Fruit fly (Drosophila melanogaster) whole organism, prepupa: ENCODE data around the gene CG14915.

Source experiments
- Blimp-1 ChIP-seq: fragments of 200-800 bp; sonication (Bioruptor generic); optimal IDR thresholded peaks from 3 replicates; lab custom pipeline; 2017; ENCODE audit warnings: missing biosample characterization, missing genetic modification characterization, mild to moderate bottlenecking, moderate library complexity, missing genetic modification reagents
- CG11294 ChIP-seq: fragments of 200-800 bp; sonication (Bioruptor generic); IDR thresholded peaks from 2 replicates; pipeline ENCODE4 v1.3.6; 2022; ENCODE audit warnings: missing biosample characterization, missing genetic modification characterization
- CG15336 ChIP-seq: fragments of 200-800 bp; sonication (Bioruptor generic); IDR thresholded peaks from 2 replicates; pipeline ENCODE4 v1.3.6; 2022; ENCODE audit warnings: missing biosample characterization, missing genetic modification characterization
- CG1621 ChIP-seq: fragments of 200-800 bp; sonication (Bioruptor generic); optimal IDR thresholded peaks from 3 replicates; lab custom pipeline; 2018; ENCODE audit warnings: missing biosample characterization, mild to moderate bottlenecking, missing genetic modification characterization
- CG16779 ChIP-seq: fragments of 200-800 bp; sonication (Bioruptor generic); optimal IDR thresholded peaks from 3 replicates; lab custom pipeline; 2017; ENCODE audit warnings: missing biosample characterization, mild to moderate bottlenecking, missing genetic modification characterization
- CG3032 ChIP-seq: fragments of 200-800 bp; optimal IDR thresholded peaks from 2 replicates; lab custom pipeline; 2019; ENCODE audit warnings: missing biosample characterization, mild to moderate bottlenecking, missing genetic modification characterization, moderate library complexity
- CG32006 ChIP-seq: fragments of 200-800 bp; sonication (Bioruptor generic); optimal IDR thresholded peaks from 3 replicates; lab custom pipeline; 2017; ENCODE audit warnings: missing biosample characterization, mild to moderate bottlenecking, missing genetic modification characterization
- CG34406 ChIP-seq: fragments of 200-800 bp; sonication (Bioruptor generic); optimal IDR thresholded peaks from 3 replicates; lab custom pipeline; 2016; ENCODE audit warnings: missing biosample characterization, missing genetic modification characterization
- CG4318 ChIP-seq: fragments of 200-800 bp; sonication (Bioruptor generic); optimal IDR thresholded peaks from 3 replicates; lab custom pipeline; 2017; ENCODE audit warnings: missing biosample characterization, mild to moderate bottlenecking, missing genetic modification characterization
- CG6163 ChIP-seq: fragments of 200-800 bp; sonication (Bioruptor generic); IDR thresholded peaks from 3 replicates; pipeline ENCODE4 v1.3.6; 2022; ENCODE audit warnings: missing biosample characterization, missing genetic modification characterization
- CG6276 ChIP-seq: fragments of 200-800 bp; sonication (Bioruptor generic); optimal IDR thresholded peaks from 2 replicates; lab custom pipeline; 2017; ENCODE audit warnings: missing biosample characterization, mild to moderate bottlenecking, missing genetic modification characterization
- CG6792 ChIP-seq: fragments of 200-800 bp; sonication (Bioruptor generic); optimal IDR thresholded peaks from 3 replicates; lab custom pipeline; 2016; ENCODE audit warnings: missing biosample characterization, missing genetic modification characterization
- CG6808 ChIP-seq: fragments of 200-800 bp; sonication (Bioruptor generic); optimal IDR thresholded peaks from 3 replicates; lab custom pipeline; 2017; ENCODE audit warnings: missing biosample characterization, missing genetic modification characterization, mild to moderate bottlenecking, moderate library complexity, missing genetic modification reagents
- CG7368 ChIP-seq: fragments of 200-800 bp; sonication (Bioruptor generic); optimal IDR thresholded peaks from 3 replicates; lab custom pipeline; 2016; ENCODE audit warnings: missing biosample characterization, missing genetic modification characterization
- CG8319 ChIP-seq: fragments of 200-800 bp; sonication (Bioruptor generic); optimal IDR thresholded peaks from 3 replicates; lab custom pipeline; 2016; ENCODE audit warnings: missing biosample characterization, missing genetic modification characterization
- CG8632 ChIP-seq: fragments of 200-800 bp; sonication (Bioruptor generic); optimal IDR thresholded peaks from 3 replicates; lab custom pipeline; 2016; ENCODE audit warnings: missing biosample characterization, missing genetic modification characterization
- CG9139 ChIP-seq: fragments of 200-800 bp; sonication (Bioruptor generic); optimal IDR thresholded peaks from 3 replicates; lab custom pipeline; 2017; ENCODE audit warnings: missing biosample characterization, mild to moderate bottlenecking, missing genetic modification characterization
- Eip75B ChIP-seq: fragments of 200-800 bp; sonication (Bioruptor generic); optimal IDR thresholded peaks from 3 replicates; lab custom pipeline; 2016; ENCODE audit warnings: missing biosample characterization, missing genetic modification characterization
- Eip78C ChIP-seq: fragments of 200-800 bp; sonication (Bioruptor generic); peaks from one replicate; lab custom pipeline; 2016; ENCODE audit warnings: missing biosample characterization, missing genetic modification characterization
- Ets21C ChIP-seq: fragments of 200-800 bp; sonication (Bioruptor generic); optimal IDR thresholded peaks from 3 replicates; lab custom pipeline; 2016; ENCODE audit warnings: missing biosample characterization, missing genetic modification characterization
- Gug ChIP-seq: fragments of 200-800 bp; sonication (Bioruptor generic); IDR thresholded peaks from 2 replicates; pipeline ENCODE4 v1.3.6; 2022; ENCODE audit warnings: missing biosample characterization, missing genetic modification characterization
- Hr38 ChIP-seq: sonication (Bioruptor generic); optimal IDR thresholded peaks from 2 replicates; lab custom pipeline; 2016; ENCODE audit warnings: missing biosample characterization, missing genetic modification characterization
- Hr39 ChIP-seq: fragments of 200-800 bp; sonication (Bioruptor generic); optimal IDR thresholded peaks from 2 replicates; lab custom pipeline; 2016; ENCODE audit warnings: missing biosample characterization, missing genetic modification characterization
- Hr4 ChIP-seq: fragments of 200-800 bp; sonication (Bioruptor generic); optimal IDR thresholded peaks from 3 replicates; lab custom pipeline; 2016; ENCODE audit warnings: missing biosample characterization, missing genetic modification characterization
- Smox ChIP-seq: fragments of 200-800 bp; sonication (Bioruptor generic); optimal IDR thresholded peaks from 3 replicates; lab custom pipeline; 2016; ENCODE audit warnings: missing biosample characterization, missing genetic modification characterization
- Sox14 ChIP-seq: fragments of 200-800 bp; sonication (Bioruptor generic); optimal IDR thresholded peaks from 3 replicates; lab custom pipeline; 2016; ENCODE audit warnings: missing biosample characterization, missing genetic modification characterization
- Sox15 ChIP-seq: fragments of 200-800 bp; sonication (Bioruptor generic); optimal IDR thresholded peaks from 3 replicates; lab custom pipeline; 2016; ENCODE audit warnings: missing biosample characterization, missing genetic modification characterization
- achi ChIP-seq: fragments of 200-800 bp; sonication (Bioruptor generic); optimal IDR thresholded peaks from 3 replicates; lab custom pipeline; 2016; ENCODE audit warnings: missing biosample characterization, missing genetic modification characterization
- acj6 ChIP-seq: fragments of 200-800 bp; sonication (Bioruptor generic); optimal IDR thresholded peaks from 3 replicates; lab custom pipeline; 2016; ENCODE audit warnings: missing biosample characterization, missing genetic modification characterization
- cyc ChIP-seq: fragments of 200-800 bp; sonication (Bioruptor generic); optimal IDR thresholded peaks from 3 replicates; lab custom pipeline; 2016; ENCODE audit warnings: missing biosample characterization, missing genetic modification characterization
- dsx ChIP-seq: fragments of 200-800 bp; optimal IDR thresholded peaks from 3 replicates; lab custom pipeline; 2019; ENCODE audit warnings: missing biosample characterization, mild to moderate bottlenecking, missing genetic modification characterization, moderate library complexity; ENCODE audit not compliant: poor library complexity, severe bottlenecking
- eg ChIP-seq: fragments of 200-800 bp; sonication (Bioruptor generic); IDR thresholded peaks from 3 replicates; pipeline ENCODE4 v1.3.6; 2022; ENCODE audit warnings: missing biosample characterization, missing genetic modification characterization
- esn ChIP-seq: fragments of 200-800 bp; sonication (Bioruptor generic); optimal IDR thresholded peaks from 2 replicates; lab custom pipeline; 2016; ENCODE audit warnings: missing biosample characterization, mild to moderate bottlenecking, missing genetic modification characterization, moderate library complexity
- fd59A ChIP-seq: fragments of 200-800 bp; sonication (Bioruptor generic); optimal IDR thresholded peaks from 2 replicates; lab custom pipeline; 2017; ENCODE audit warnings: missing biosample characterization, mild to moderate bottlenecking, missing genetic modification characterization, missing genetic modification reagents
- lz ChIP-seq: fragments of 200-800 bp; sonication (Bioruptor generic); optimal IDR thresholded peaks from 3 replicates; lab custom pipeline; 2016; ENCODE audit warnings: missing biosample characterization, missing genetic modification characterization
- pdm3 ChIP-seq: fragments of 200-800 bp; sonication (Bioruptor generic); optimal IDR thresholded peaks from 3 replicates; lab custom pipeline; 2016; ENCODE audit warnings: missing biosample characterization, missing genetic modification characterization
- salr ChIP-seq, 2 experiments: fragments of 200-800 bp; sonication (Bioruptor generic); optimal IDR thresholded peaks; 3 replicates each; lab custom pipeline; 2016 to 2018; ENCODE audit warnings: missing biosample characterization in 2 of 2, missing genetic modification characterization in 2 of 2, mild to moderate bottlenecking in 1 of 2
- spab ChIP-seq: fragments of 200-800 bp; sonication (Bioruptor generic); optimal IDR thresholded peaks from 2 replicates; lab custom pipeline; 2017; ENCODE audit warnings: missing biosample characterization, mild to moderate bottlenecking, missing genetic modification characterization, missing genetic modification reagents
- ss ChIP-seq, 2 experiments: fragments of 200-800 bp; sonication (Bioruptor generic); optimal IDR thresholded peaks; 2 replicates in 1 of 2; 3 replicates in 1 of 2; lab custom pipeline; 2017 to 2018; ENCODE audit warnings: mild to moderate bottlenecking in 2 of 2, missing biosample characterization in 2 of 2, missing genetic modification characterization in 2 of 2, moderate library complexity in 1 of 2
- svp ChIP-seq: fragments of 200-800 bp; sonication (Bioruptor generic); peaks from one replicate; lab custom pipeline; 2016; ENCODE audit warnings: missing biosample characterization, missing genetic modification characterization

The CG14915 gene

DNA sequence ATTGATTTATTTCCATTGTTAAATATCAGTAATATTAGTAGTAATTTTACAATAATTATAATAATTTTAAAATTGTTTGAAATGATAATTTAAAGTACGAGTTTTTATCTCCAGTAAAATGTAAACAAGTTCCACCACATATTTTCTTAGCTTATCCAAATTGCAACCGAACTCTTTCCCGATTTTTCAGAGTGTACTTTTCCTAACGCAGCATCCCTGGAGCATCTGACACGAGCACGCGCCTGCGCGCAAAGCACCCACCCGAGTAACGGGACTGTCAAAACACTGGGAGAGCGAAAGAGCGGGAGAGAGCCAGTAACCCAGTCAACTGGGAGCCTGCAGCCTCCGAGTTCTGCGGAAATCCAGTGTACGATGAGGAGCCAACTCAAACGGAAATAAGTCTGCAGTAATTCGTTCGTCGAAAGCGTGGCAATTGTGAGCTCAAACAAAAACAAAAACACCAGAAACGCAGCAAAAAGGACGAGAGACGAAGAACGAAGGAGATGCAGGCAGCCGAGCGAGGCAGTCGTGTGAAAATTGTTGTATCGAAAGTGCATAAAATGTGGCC lies 15.6 kb downstream of the CG14915 start, which contains the start of gene CG16854:
TSS of gene CG16854 (plus strand) at position 365 of the 568 bp plus-strand sequence.
- no peak for TF ChIP-seq CG9139 (GFP tag; lab: Kevin White, UChicago)
- no peak for TF ChIP-seq pdm3 (GFP tag; lab: Kevin White, UChicago)
- TF ChIP-seq Eip78C, result no peak
- no peak for TF ChIP-seq spab (GFP tag; lab: Kevin White, UChicago)
- TF ChIP-seq CG8632 (GFP tag; lab: Kevin White, UChicago), result no peak
- TF ChIP-seq Blimp-1 (GFP tag; lab: Kevin White, UChicago), result no peak
- TF ChIP-seq achi (GFP tag; lab: Kevin White, UChicago), result no peak
- no peak for TF ChIP-seq CG34406
- no peak for TF ChIP-seq CG4318 (GFP tag; lab: Kevin White, UChicago)
- no peak for TF ChIP-seq CG7368 (GFP tag; lab: Kevin White, UChicago)
- no peak for TF ChIP-seq fd59A
- no peak for TF ChIP-seq Hr4 (GFP tag; lab: Kevin White, UChicago)
- TF ChIP-seq CG6276 (GFP tag; lab: Kevin White, UChicago), result no peak

DNA sequence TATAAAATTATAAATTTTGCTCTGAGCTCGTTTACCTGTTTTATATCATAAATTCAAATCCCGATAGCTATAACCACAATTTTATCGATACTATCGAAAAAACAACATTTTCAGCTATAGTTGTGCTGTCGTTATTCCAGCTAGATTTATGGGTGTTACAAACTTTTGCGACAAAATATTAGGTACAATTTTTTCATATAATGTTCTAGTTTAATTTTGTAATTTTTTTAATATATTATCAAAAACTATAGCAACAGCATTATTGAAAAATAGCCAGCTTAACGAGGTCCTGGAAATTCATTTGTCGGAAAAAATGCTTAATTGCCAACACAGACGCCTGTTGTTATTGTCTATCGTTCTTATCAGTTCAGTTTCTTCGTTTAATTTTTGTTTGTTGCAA lies 20.3 kb downstream of the CG14915 start, which contains the start of gene Wdr59:
TSS of gene Wdr59 (plus strand) at position 334 of the 400 bp plus-strand sequence.
- TF ChIP-seq esn (GFP tag; lab: Kevin White, UChicago) (peak; percentile 62), CG7368 (GFP tag; lab: Kevin White, UChicago) (no peak), Eip78C (no peak), CG3032 (tag; lab: Kevin White, UChicago) (peak; percentile 45), lz (GFP tag; lab: Kevin White, UChicago) (peak; percentile 37), Sox15 (peak; percentile 8), CG11294 (GFP tag; lab: Robert Waterston, UW) (no peak)

DNA sequence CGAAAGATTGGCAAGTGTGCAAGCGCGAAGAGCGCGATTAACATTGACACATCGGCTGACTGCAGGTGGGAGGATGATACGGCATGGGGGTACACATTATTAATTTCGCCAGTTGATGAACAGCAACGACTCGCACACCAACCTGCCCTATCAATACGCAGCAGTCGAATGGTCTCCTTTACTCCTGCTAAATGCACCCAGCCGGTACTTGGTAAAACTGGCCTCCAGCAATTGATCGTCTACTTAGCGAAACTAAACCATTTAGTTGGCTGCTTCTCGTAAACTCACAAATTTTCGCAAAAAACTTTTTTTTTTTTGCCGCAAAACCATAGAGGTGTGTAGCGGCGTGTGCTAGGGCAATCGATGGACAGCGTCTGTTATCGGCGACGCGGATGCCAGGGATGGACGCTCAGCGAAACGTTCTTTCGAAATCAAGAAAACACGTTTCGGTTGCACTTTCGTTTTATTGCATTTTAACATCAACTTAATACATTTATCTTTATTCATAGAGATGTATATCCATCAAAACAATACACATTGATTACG lies 29.8 kb downstream of the CG14915 start, which contains the start of gene Ge-1:
TSS of gene Ge-1 (minus strand) at position 373 of the 546 bp plus-strand sequence.
- TF ChIP-seq achi (GFP tag; lab: Kevin White, UChicago), result no peak
- peak; percentile 16 for TF ChIP-seq esn (GFP tag; lab: Kevin White, UChicago)
- no peak for TF ChIP-seq dsx (GFP tag; lab: Kevin White, UChicago)
- no peak for TF ChIP-seq Ets21C (GFP tag; lab: Kevin White, UChicago)
- peak; percentile 9 for TF ChIP-seq CG3032 (tag; lab: Kevin White, UChicago)

DNA sequence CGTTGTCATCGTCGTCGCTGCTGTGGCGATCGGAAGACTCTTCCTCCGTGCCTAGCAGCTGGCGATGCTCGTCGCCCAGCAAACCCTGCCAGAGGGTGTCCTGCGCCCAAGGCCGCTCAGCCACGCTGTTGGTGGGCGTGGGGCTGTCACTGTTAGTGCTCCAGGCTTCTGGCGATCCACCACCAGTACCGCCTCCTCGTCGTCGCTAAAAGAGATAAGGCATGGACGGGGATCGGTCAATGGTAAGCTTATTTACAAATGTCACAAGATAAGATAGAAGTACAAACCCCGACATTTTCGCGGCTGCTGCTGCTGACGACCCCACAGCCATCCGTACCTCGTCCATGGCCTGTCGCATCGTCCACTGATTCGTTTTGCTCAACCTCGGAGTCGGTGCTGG lies 34.5 kb downstream of the CG14915 start:
- TF ChIP-seq svp (GFP tag; lab: Kevin White, UChicago) (peak; percentile 94), Blimp-1 (GFP tag; lab: Kevin White, UChicago) (no peak)

DNA sequence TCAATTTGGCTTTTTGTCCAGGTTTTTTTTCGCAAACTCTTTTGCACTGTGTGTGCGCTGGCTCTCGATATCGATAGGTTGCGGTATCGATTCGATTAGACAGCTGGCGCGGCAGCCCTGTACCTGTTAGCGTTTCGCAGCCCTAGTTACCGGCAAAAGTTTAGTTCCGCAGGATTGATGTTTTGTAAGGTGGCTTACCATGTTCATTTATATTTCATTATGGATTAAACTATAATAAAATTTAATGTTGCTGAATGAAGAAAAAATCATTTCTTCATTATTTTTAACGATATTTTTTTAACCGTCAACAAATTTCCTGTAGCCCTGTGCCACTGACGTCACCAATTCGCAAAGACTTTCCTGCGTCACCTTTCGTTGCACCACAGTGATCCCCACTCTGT lies 35.7 kb downstream of the CG14915 start, which contains the start of gene Reps:
TSS of gene Reps (minus strand) at position 84 of the 401 bp plus-strand sequence.
- TF ChIP-seq CG6163 (GFP tag; lab: Robert Waterston, UW), result peak; percentile 99
- peak; percentile 97 for TF ChIP-seq CG15336
- peak; percentile 84 for TF ChIP-seq Hr38 (GFP tag; lab: Kevin White, UChicago)
- peak; percentile 97 for TF ChIP-seq CG1621 (tag; lab: Kevin White, UChicago)
- TF ChIP-seq Hr39 (GFP tag; lab: Kevin White, UChicago), result peak; percentile 98
- TF ChIP-seq Gug (GFP tag; lab: Robert Waterston, UW), result peak; percentile 99
- TF ChIP-seq CG9139 (GFP tag; lab: Kevin White, UChicago), result peak; percentile 94
- TF ChIP-seq CG6808 (GFP tag; lab: Kevin White, UChicago), result peak; percentile 96
- peak; percentile 96 to 97 for TF ChIP-seq ss (GFP tag; optimal IDR thresholded peaks at IDR 0.05; lab: Kevin White, UChicago)
- TF ChIP-seq Sox14 (GFP tag; lab: Kevin White, UChicago), result peak; percentile 98
- peak; percentile 95 for TF ChIP-seq CG7368 (GFP tag; lab: Kevin White, UChicago)
- TF ChIP-seq svp (GFP tag; lab: Kevin White, UChicago), result peak; percentile 99
- TF ChIP-seq Blimp-1 (GFP tag; lab: Kevin White, UChicago), result peak; percentile 90
- TF ChIP-seq CG32006, result peak; percentile 97
- TF ChIP-seq achi (GFP tag; lab: Kevin White, UChicago), result peak; percentile 97
- peak; percentile 96 for TF ChIP-seq CG8319 (GFP tag; lab: Kevin White, UChicago)
- peak; percentile 97 for TF ChIP-seq fd59A
- peak; percentile 97 for TF ChIP-seq CG6792 (GFP tag; lab: Kevin White, UChicago)
- TF ChIP-seq Eip75B, result peak; percentile 98
- peak; percentile 92 for TF ChIP-seq CG16779
- peak; percentile 98 for TF ChIP-seq esn (GFP tag; lab: Kevin White, UChicago)
- TF ChIP-seq CG4318 (GFP tag; lab: Kevin White, UChicago), result peak; percentile 96
- peak; percentile 99 for TF ChIP-seq CG3032 (tag; lab: Kevin White, UChicago)
- TF ChIP-seq eg (GFP tag; lab: Robert Waterston, UW), result peak; percentile 99
- TF ChIP-seq cyc (GFP tag; lab: Kevin White, UChicago), result peak; percentile 99
- TF ChIP-seq Smox, result peak; percentile 98
- peak; percentile 94 to 96 for TF ChIP-seq salr (GFP tag; optimal IDR thresholded peaks at IDR 0.05; lab: Kevin White, UChicago)
- TF ChIP-seq acj6 (GFP tag; lab: Kevin White, UChicago), result peak; percentile 99
